Worm (Caenorhabditis elegans): ENCODE results near the gene ptd-2.

Gene ptd-2

DNA sequence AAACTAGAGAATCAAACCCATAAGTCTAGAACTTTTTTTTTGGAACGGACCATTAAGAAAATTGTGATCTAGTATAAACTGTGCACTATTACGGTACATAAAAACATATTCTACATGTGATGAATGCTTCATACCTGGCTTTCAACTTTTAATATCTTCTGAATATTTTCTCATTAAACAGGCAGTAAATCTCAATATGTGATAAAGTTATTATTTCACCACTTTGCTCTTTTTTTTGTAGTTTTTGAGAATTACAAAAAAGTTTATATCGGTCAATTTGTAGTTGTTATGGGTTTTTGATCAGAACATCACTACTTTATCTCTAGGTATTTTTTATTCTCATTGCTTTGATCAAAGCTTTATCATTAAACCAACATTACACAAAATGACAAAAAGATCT, 25.7 kb upstream of the ptd-2 start:
- no peak for TF ChIP-seq ceh-91 (GFP tag; IDR thresholded peaks at IDR 0.05)
- no peak for TF ChIP-seq C17E4.6 (GFP tag; IDR thresholded peaks at IDR 0.05)
- TF ChIP-seq rec-8 (tag; optimal IDR thresholded peaks at IDR 0.05), result no peak
- TF ChIP-seq efl-1 (GFP tag; optimal IDR thresholded peaks at IDR 0.05), result no peak
- TF ChIP-seq nfya-2 (GFP tag; IDR thresholded peaks at IDR 0.05), result no peak
- TF ChIP-seq F23B12.7 (tag; optimal IDR thresholded peaks at IDR 0.05; ENCODE audit: insufficient read depth), result no peak
- no peak for TF ChIP-seq unc-62 (GFP tag; optimal IDR thresholded peaks at IDR 0.05)

DNA sequence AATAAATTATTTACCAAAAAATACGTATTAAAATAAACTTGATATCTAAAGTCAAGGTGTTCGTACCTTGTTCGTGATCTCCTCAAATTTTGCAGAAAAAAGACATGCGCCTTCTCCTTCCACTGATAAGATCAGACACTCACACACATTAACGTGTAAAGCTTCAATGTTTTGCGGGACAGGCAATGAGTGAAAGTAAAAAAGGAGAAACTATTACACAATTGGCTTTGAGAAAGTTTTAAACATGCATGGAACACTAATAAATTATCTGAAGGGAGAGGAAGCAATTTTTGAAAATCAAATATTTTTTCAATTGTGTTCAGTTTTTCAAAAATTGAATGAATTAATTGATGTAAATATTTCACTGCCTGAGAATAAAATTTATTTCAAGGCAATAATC, 25.1 kb upstream of the ptd-2 start:
- TF ChIP-seq die-1 (tag; optimal IDR thresholded peaks at IDR 0.05), result no peak
- no peak for TF ChIP-seq madf-8 (GFP tag; conservative IDR thresholded peaks at IDR 0.05)
- TF ChIP-seq athp-1 (tag; optimal IDR thresholded peaks at IDR 0.05), result no peak
- no peak for TF ChIP-seq ztf-25 (GFP tag; IDR thresholded peaks at IDR 0.05)
- TF ChIP-seq repo-1 (tag; optimal IDR thresholded peaks at IDR 0.05), result no peak
- no peak for TF ChIP-seq nhr-27 (tag; optimal IDR thresholded peaks at IDR 0.05)
- TF ChIP-seq tbx-9 (tag; optimal IDR thresholded peaks at IDR 0.05; ENCODE audit: borderline replicate concordance), result no peak
- no peak for TF ChIP-seq ceh-100 (GFP tag; IDR thresholded peaks at IDR 0.05)
- TF ChIP-seq F49E8.2 (tag; optimal IDR thresholded peaks at IDR 0.05; ENCODE audit: insufficient read depth), result no peak
- TF ChIP-seq lsl-1 (GFP tag; optimal IDR thresholded peaks at IDR 0.05), result no peak
- TF ChIP-seq T07F8.4 (tag; optimal IDR thresholded peaks at IDR 0.05), result no peak
- TF ChIP-seq nfya-1 (tag; optimal IDR thresholded peaks at IDR 0.05; ENCODE audit: borderline replicate concordance, insufficient read depth), result no peak

DNA sequence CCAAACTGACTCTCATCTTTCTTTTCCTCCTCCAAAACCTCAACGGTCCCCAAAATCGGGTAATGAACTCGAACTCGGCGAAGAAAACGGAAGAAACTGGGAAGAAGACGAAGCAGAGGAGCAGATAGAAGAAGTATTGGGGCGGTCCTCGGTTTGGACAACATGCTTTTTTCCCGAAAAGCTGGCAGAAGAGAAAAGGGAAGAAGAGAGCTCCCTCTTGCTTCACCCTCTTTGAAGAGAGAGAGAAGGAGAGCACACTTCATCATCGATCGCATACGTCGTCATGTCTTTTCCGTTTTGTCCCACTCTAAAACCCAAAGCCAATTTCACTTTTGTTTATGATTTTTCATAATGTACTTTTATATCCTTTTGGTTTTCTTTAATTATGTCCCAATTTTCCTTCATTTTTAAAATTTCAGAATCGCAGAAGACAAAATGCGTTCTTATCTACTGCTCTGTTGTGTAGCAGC, 24.3 kb upstream of the ptd-2 start, which contains the start of gene F07C3.2:
TSS of gene F07C3.2 (plus strand) at position 420 of the 470 bp plus-strand sequence.
- no peak for TF ChIP-seq ceh-91 (GFP tag; IDR thresholded peaks at IDR 0.05)
- TF ChIP-seq madf-6 (GFP tag; IDR thresholded peaks at IDR 0.05), result no peak
- no peak for TF ChIP-seq cebp-2 (GFP tag; IDR thresholded peaks at IDR 0.05)
- no peak for TF ChIP-seq nfya-2 (GFP tag; IDR thresholded peaks at IDR 0.05)
- TF ChIP-seq madf-3 (GFP tag; IDR thresholded peaks at IDR 0.05), result no peak
- TF ChIP-seq F37B4.10 (GFP tag; IDR thresholded peaks at IDR 0.05), result no peak
- no peak for TF ChIP-seq hlh-12 (tag; optimal IDR thresholded peaks at IDR 0.05)
- TF ChIP-seq egl-44 (GFP tag; IDR thresholded peaks at IDR 0.05), result no peak
- no peak for TF ChIP-seq nfyb-1 (GFP tag; IDR thresholded peaks at IDR 0.05)
- no peak for TF ChIP-seq ekl-4 (GFP tag; IDR thresholded peaks at IDR 0.05)
- no peak for TF ChIP-seq nhr-179 (tag; optimal IDR thresholded peaks at IDR 0.05)
- no peak for TF ChIP-seq nfya-1 (tag; optimal IDR thresholded peaks at IDR 0.05; ENCODE audit: borderline replicate concordance, insufficient read depth)
- TF ChIP-seq efl-1 (GFP tag; optimal IDR thresholded peaks at IDR 0.05), result no peak
- no peak for TF ChIP-seq ceh-40 (GFP tag; IDR thresholded peaks at IDR 0.05)
- no peak for TF ChIP-seq attf-5 (GFP tag; optimal IDR thresholded peaks at IDR 0.05)
- TF ChIP-seq ceh-58 (GFP tag; IDR thresholded peaks at IDR 0.05), result no peak
- TF ChIP-seq madf-10 (tag; optimal IDR thresholded peaks at IDR 0.05), result no peak
- no peak for TF ChIP-seq ceh-79 (tag; optimal IDR thresholded peaks at IDR 0.05)
- no peak for TF ChIP-seq F49E8.2 (tag; optimal IDR thresholded peaks at IDR 0.05; ENCODE audit: insufficient read depth)
- no peak for TF ChIP-seq lin-40 (tag; optimal IDR thresholded peaks at IDR 0.05)

DNA sequence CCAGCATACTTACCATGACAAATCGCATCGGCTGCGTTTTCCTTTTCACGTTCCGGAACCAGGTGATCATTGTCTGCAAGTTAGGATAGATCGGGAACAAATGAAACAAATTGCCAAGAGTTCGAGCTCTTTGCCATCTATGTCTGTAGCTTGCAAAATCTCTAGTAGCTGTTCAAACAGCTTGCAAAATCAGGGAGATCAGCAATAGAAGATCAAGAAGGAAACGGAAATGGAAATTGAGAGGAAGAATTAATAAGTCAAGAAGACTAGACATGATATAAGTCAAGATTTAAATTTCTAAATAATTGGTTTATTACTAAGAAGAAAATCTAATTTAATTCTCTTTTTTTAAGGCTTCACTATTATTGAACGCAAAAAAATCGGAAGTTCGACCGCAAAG, 17.7 kb upstream of the ptd-2 start, which contains the start of gene F07C3.3:
TSS of gene F07C3.3 (minus strand) at position 101 of the 400 bp plus-strand sequence.
- TF ChIP-seq attf-5 (GFP tag; optimal IDR thresholded peaks at IDR 0.05) (no peak), tbp1 (GFP tag; optimal IDR thresholded peaks at IDR 0.05) (no peak), sptf-2 (GFP tag; optimal IDR thresholded peaks at IDR 0.05) (no peak), xnd-1 (tag; optimal IDR thresholded peaks at IDR 0.05) (no peak), hmg-20 (GFP tag; IDR thresholded peaks at IDR 0.05) (no peak), sea-2 (GFP tag; IDR thresholded peaks at IDR 0.05) (no peak), F33H1.4 (GFP tag; IDR thresholded peaks at IDR 0.05) (no peak), nhr-27 (tag; optimal IDR thresholded peaks at IDR 0.05) (no peak), mes-4 (tag; optimal IDR thresholded peaks at IDR 0.05) (no peak), lin-54 (GFP tag; optimal IDR thresholded peaks at IDR 0.05) (no peak), F57A8.1 (GFP tag; optimal IDR thresholded peaks at IDR 0.05) (no peak), lsy-27 (tag; optimal IDR thresholded peaks at IDR 0.05; ENCODE audit: borderline replicate concordance, insufficient read depth) (no peak)

Data from whole organism, young adult.